Worm (Caenorhabditis elegans): ENCODE results near the gene srh-257.

Gene srh-257

ce11 chrV:15392064-15392463 lies 15.0 kb upstream of the srh-257 start:
- TF ChIP-seq klf-2 (GFP tag; conservative IDR thresholded peaks at IDR 0.05) (no peak), tab-1 (GFP tag; IDR thresholded peaks at IDR 0.05) (no peak), ztf-29 (GFP tag; IDR thresholded peaks at IDR 0.05) (no peak), T22C8.4 (GFP tag; IDR thresholded peaks at IDR 0.05) (no peak), med-1 (GFP tag; optimal IDR thresholded peaks at IDR 0.05; ENCODE audit: insufficient read depth) (no peak), cog-1 (tag; optimal IDR thresholded peaks at IDR 0.05) (no peak), flt-1 (GFP tag; IDR thresholded peaks at IDR 0.05) (no peak), ztf-23 (GFP tag; IDR thresholded peaks at IDR 0.05) (no peak), ref-1 (GFP tag; conservative IDR thresholded peaks at IDR 0.05) (no peak)

DNA sequence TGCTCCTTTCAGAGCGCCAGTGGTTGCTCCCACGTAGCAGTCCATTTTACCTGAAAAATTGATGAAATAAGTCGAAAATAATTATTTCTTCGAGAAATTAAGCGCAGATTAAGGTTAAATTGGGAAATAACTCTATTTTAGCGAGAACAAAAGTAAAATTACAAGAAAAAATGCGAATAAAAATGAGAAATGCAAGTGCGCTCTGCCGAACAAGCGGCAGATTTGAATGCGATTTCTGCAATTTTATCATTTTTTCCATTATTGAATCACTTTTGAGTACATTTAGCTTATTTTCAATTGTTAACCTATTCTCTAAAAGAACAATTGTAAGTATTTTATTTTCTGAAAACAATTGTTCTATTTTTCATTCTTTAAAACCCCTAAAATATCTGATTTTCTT lies 12.1 kb upstream of the srh-257 start, which contains the start of gene T06E6.1:
T06E6.1 (minus strand) TSS at position 56 of the 400 bp plus-strand sequence.
- TF ChIP-seq flt-1 (GFP tag; IDR thresholded peaks at IDR 0.05) = no peak
- TF ChIP-seq tab-1 (GFP tag; IDR thresholded peaks at IDR 0.05) = no peak
- no peak for TF ChIP-seq ref-1 (GFP tag; conservative IDR thresholded peaks at IDR 0.05)
- no peak for TF ChIP-seq ztf-29 (GFP tag; IDR thresholded peaks at IDR 0.05)
- no peak for TF ChIP-seq cog-1 (tag; optimal IDR thresholded peaks at IDR 0.05)
- no peak for TF ChIP-seq T22C8.4 (GFP tag; IDR thresholded peaks at IDR 0.05)
- no peak for TF ChIP-seq klf-2 (GFP tag; conservative IDR thresholded peaks at IDR 0.05)
- TF ChIP-seq med-1 (GFP tag; optimal IDR thresholded peaks at IDR 0.05; ENCODE audit: insufficient read depth) = no peak
- no peak for TF ChIP-seq ztf-23 (GFP tag; IDR thresholded peaks at IDR 0.05)

ce11 chrV:15395347-15395746 lies 11.7 kb upstream of the srh-257 start, which contains the start of gene cyb-3:
Gene cyb-3 (plus strand): TSS chrV:15395696.
- TF ChIP-seq tab-1 (GFP tag; IDR thresholded peaks at IDR 0.05) (no peak), ref-1 (GFP tag; conservative IDR thresholded peaks at IDR 0.05) (no peak), flt-1 (GFP tag; IDR thresholded peaks at IDR 0.05) (no peak), T22C8.4 (GFP tag; IDR thresholded peaks at IDR 0.05) (no peak), ztf-29 (GFP tag; IDR thresholded peaks at IDR 0.05) (no peak), cog-1 (tag; optimal IDR thresholded peaks at IDR 0.05) (no peak), med-1 (GFP tag; optimal IDR thresholded peaks at IDR 0.05; ENCODE audit: insufficient read depth) (no peak), ztf-23 (GFP tag; IDR thresholded peaks at IDR 0.05) (no peak), klf-2 (GFP tag; conservative IDR thresholded peaks at IDR 0.05) (no peak)

ce11 chrV:15397139-15397538 lies 9.9 kb upstream of the srh-257 start:
- TF ChIP-seq ztf-29 (GFP tag; IDR thresholded peaks at IDR 0.05) = no peak
- TF ChIP-seq T22C8.4 (GFP tag; IDR thresholded peaks at IDR 0.05) = no peak
- no peak for TF ChIP-seq flt-1 (GFP tag; IDR thresholded peaks at IDR 0.05)
- no peak for TF ChIP-seq med-1 (GFP tag; optimal IDR thresholded peaks at IDR 0.05; ENCODE audit: insufficient read depth)
- no peak for TF ChIP-seq ref-1 (GFP tag; conservative IDR thresholded peaks at IDR 0.05)
- no peak for TF ChIP-seq ztf-23 (GFP tag; IDR thresholded peaks at IDR 0.05)
- TF ChIP-seq klf-2 (GFP tag; conservative IDR thresholded peaks at IDR 0.05) = no peak
- TF ChIP-seq tab-1 (GFP tag; IDR thresholded peaks at IDR 0.05) = no peak
- TF ChIP-seq cog-1 (tag; optimal IDR thresholded peaks at IDR 0.05) = no peak

ce11 chrV:15398728-15399127 lies 8.3 kb upstream of the srh-257 start, which contains the start of gene fbxa-199:
Gene fbxa-199 (minus strand): TSS chrV:15398828.
- TF ChIP-seq ref-1 (GFP tag; conservative IDR thresholded peaks at IDR 0.05) (no peak), cog-1 (tag; optimal IDR thresholded peaks at IDR 0.05) (no peak), T22C8.4 (GFP tag; IDR thresholded peaks at IDR 0.05) (no peak), tab-1 (GFP tag; IDR thresholded peaks at IDR 0.05) (no peak), ztf-23 (GFP tag; IDR thresholded peaks at IDR 0.05) (no peak), med-1 (GFP tag; optimal IDR thresholded peaks at IDR 0.05; ENCODE audit: insufficient read depth) (no peak), klf-2 (GFP tag; conservative IDR thresholded peaks at IDR 0.05) (no peak), ztf-29 (GFP tag; IDR thresholded peaks at IDR 0.05) (no peak), flt-1 (GFP tag; IDR thresholded peaks at IDR 0.05) (no peak)

DNA sequence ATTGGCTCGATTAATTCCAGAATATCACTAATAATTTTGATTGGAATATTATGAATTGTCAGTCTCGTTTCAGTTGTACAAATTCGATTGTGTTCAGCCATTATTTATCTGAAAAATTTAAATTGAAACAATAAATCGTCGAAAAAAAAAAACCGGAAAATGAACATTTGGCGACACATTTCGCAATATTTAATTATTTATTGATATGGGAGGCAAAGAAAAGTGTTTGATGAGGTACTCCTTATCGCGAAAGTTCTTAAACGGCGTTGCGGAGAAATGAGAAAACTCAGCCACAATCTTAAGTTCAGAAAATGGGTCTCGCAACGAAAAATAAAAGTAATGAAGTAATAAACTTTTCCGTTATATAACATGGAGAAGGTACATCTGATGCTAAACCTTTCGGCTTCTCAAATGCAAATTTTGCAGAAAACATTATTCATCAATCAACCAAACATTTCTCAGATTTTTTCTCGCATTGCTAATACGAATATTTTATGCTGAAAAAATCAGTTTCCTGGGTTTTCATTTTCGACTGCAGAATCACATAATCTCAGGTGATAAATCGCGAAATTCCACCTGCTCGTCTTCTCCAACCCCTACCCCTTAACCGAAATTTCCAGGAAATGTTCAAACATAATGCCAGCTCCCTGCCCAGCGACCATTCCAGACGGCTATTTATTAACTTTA lies 7.2 kb upstream of the srh-257 start, which contains the start of the genes T06E6.15 and sri-7:
T06E6.15 (minus strand) TSS at position 101 of the 687 bp plus-strand sequence.
sri-7 (plus strand) TSS at position 637 of the 687 bp plus-strand sequence.
- TF ChIP-seq ref-1 (GFP tag; conservative IDR thresholded peaks at IDR 0.05) (no peak), klf-2 (GFP tag; conservative IDR thresholded peaks at IDR 0.05) (no peak), med-1 (GFP tag; optimal IDR thresholded peaks at IDR 0.05; ENCODE audit: insufficient read depth) (no peak), ztf-23 (GFP tag; IDR thresholded peaks at IDR 0.05) (no peak), T22C8.4 (GFP tag; IDR thresholded peaks at IDR 0.05) (no peak), tab-1 (GFP tag; IDR thresholded peaks at IDR 0.05) (no peak), cog-1 (tag; optimal IDR thresholded peaks at IDR 0.05) (no peak), flt-1 (GFP tag; IDR thresholded peaks at IDR 0.05) (no peak), ztf-29 (GFP tag; IDR thresholded peaks at IDR 0.05) (no peak)

- TF ChIP-seq klf-2 (GFP tag; conservative IDR thresholded peaks at IDR 0.05) (no peak), ztf-23 (GFP tag; IDR thresholded peaks at IDR 0.05) (no peak), tab-1 (GFP tag; IDR thresholded peaks at IDR 0.05) (no peak), ztf-29 (GFP tag; IDR thresholded peaks at IDR 0.05) (no peak), T22C8.4 (GFP tag; IDR thresholded peaks at IDR 0.05) (no peak)
These were observed 5.1 kb upstream of the srh-257 start, which contains the start of gene fbxa-135 for ce11 chrV:15401856-15402314. Gene fbxa-135 (plus strand): TSS chrV:15402264.

- TF ChIP-seq tab-1 (GFP tag; IDR thresholded peaks at IDR 0.05) (no peak), cog-1 (tag; optimal IDR thresholded peaks at IDR 0.05) (no peak), med-1 (GFP tag; optimal IDR thresholded peaks at IDR 0.05; ENCODE audit: insufficient read depth) (no peak), ref-1 (GFP tag; conservative IDR thresholded peaks at IDR 0.05) (no peak), ztf-29 (GFP tag; IDR thresholded peaks at IDR 0.05) (no peak), klf-2 (GFP tag; conservative IDR thresholded peaks at IDR 0.05) (no peak), T22C8.4 (GFP tag; IDR thresholded peaks at IDR 0.05) (no peak), flt-1 (GFP tag; IDR thresholded peaks at IDR 0.05) (no peak), ztf-23 (GFP tag; IDR thresholded peaks at IDR 0.05) (no peak)
These were observed 2.2 kb upstream of the srh-257 start, which contains the start of gene srh-258 for ce11 chrV:15404859-15405258. Gene srh-258 (plus strand): TSS chrV:15405159.

- TF ChIP-seq ztf-23 (GFP tag; IDR thresholded peaks at IDR 0.05) (no peak), tab-1 (GFP tag; IDR thresholded peaks at IDR 0.05) (no peak), ref-1 (GFP tag; conservative IDR thresholded peaks at IDR 0.05) (no peak), T22C8.4 (GFP tag; IDR thresholded peaks at IDR 0.05) (no peak), flt-1 (GFP tag; IDR thresholded peaks at IDR 0.05) (no peak), cog-1 (tag; optimal IDR thresholded peaks at IDR 0.05) (no peak)
These were observed 5.6 kb downstream of the srh-257 start, which contains the start of gene srbc-63 for ce11 chrV:15412625-15413024. Gene srbc-63 (minus strand): TSS chrV:15412725.
